Worm (Caenorhabditis elegans) whole organism, L4 larva: Measurements from ENCODE around the gene fkb-4.

Source experiments
- F10B5.3 ChIP-seq: sonication (generic microtip); optimal IDR thresholded peaks from 2 replicates; lab custom pipeline; 2016; ENCODE audit warnings: mild to moderate bottlenecking, missing genetic modification characterization, missing compliant biosample characterization
- F49E8.2 ChIP-seq: sonication (generic microtip); optimal IDR thresholded peaks from 2 replicates; lab custom pipeline; 2016; ENCODE audit warnings: missing compliant biosample characterization, mild to moderate bottlenecking, missing genetic modification characterization, borderline replicate concordance
- T26A8.4 ChIP-seq: fragments of 200-800 bp; sonication (Bioruptor generic); IDR thresholded peaks from 2 replicates; pipeline ENCODE4 v1.3.6; 2022; ENCODE audit warnings: missing genetic modification characterization, missing compliant biosample characterization
- Y105C5A.15 ChIP-seq: fragments of 200-800 bp; sonication (Bioruptor generic); IDR thresholded peaks from 2 replicates; pipeline ENCODE4 v1.3.6; 2022; ENCODE audit warnings: missing genetic modification characterization, missing compliant biosample characterization
- Y5F2A.4 ChIP-seq: fragments of 200-800 bp; sonication (Bioruptor generic); optimal IDR thresholded peaks from 2 replicates; lab custom pipeline; 2018; ENCODE audit warnings: mild to moderate bottlenecking, missing genetic modification characterization, missing compliant biosample characterization
- aha-1 ChIP-seq: fragments of 150-350 bp; peaks from one replicate; lab custom pipeline; 2014; ENCODE audit warnings: missing biosample characterization, missing genetic modification characterization
- ama-1 ChIP-seq: fragments of 150-350 bp; optimal IDR thresholded peaks from 2 replicates; lab custom pipeline; 2014; ENCODE audit warnings: inconsistent platforms, mixed read lengths
- ceh-44 ChIP-seq: fragments of 200-800 bp; sonication (Bioruptor generic); IDR thresholded peaks from 2 replicates; pipeline ENCODE4 v1.3.6; 2022; ENCODE audit warnings: missing genetic modification reagents, missing genetic modification characterization, missing compliant biosample characterization
- ceh-62 ChIP-seq: sonication (generic microtip); optimal IDR thresholded peaks from 2 replicates; lab custom pipeline; 2017; ENCODE audit warnings: missing biosample characterization, missing genetic modification characterization
- ctbp-1 ChIP-seq: fragments of 200-800 bp; sonication (Bioruptor generic); IDR thresholded peaks from 2 replicates; pipeline ENCODE4 v1.3.6; 2022; ENCODE audit warnings: missing genetic modification reagents, missing genetic modification characterization, missing compliant biosample characterization
- daf-19 ChIP-seq: fragments of 200-800 bp; sonication (Bioruptor generic); conservative IDR thresholded peaks from 2 replicates; pipeline ENCODE4 v1.3.6; 2022; ENCODE audit warnings: missing genetic modification characterization, missing compliant biosample characterization
- daf-8 ChIP-seq: fragments of 200-800 bp; sonication (Bioruptor generic); IDR thresholded peaks from 2 replicates; pipeline ENCODE4 v1.3.6; 2022; ENCODE audit warnings: missing genetic modification characterization, missing compliant biosample characterization
- dmd-6 ChIP-seq: fragments of 200-800 bp; sonication (Bioruptor generic); IDR thresholded peaks from 2 replicates; pipeline ENCODE4 v1.3.6; 2022; ENCODE audit warnings: missing genetic modification reagents, missing genetic modification characterization, missing compliant biosample characterization
- duxl-1 ChIP-seq: sonication (generic microtip); optimal IDR thresholded peaks from 2 replicates; lab custom pipeline; 2016; ENCODE audit warnings: mild to moderate bottlenecking, missing genetic modification characterization, moderate library complexity, missing compliant biosample characterization; ENCODE audit not compliant: poor library complexity
- dve-1 ChIP-seq: sonication (generic microtip); optimal IDR thresholded peaks from 2 replicates; lab custom pipeline; 2017; ENCODE audit warnings: antibody characterized with exemption, mild to moderate bottlenecking, missing genetic modification characterization, missing compliant biosample characterization; ENCODE audit not compliant: insufficient read depth
- egl-27 ChIP-seq: sonication (generic microtip); optimal IDR thresholded peaks from 3 replicates; lab custom pipeline; 2017; ENCODE audit warnings: missing biosample characterization, missing genetic modification reagents, missing genetic modification characterization
- hlh-11 ChIP-seq: fragments of 200-800 bp; sonication (Bioruptor generic); optimal IDR thresholded peaks from 2 replicates; lab custom pipeline; 2018; ENCODE audit warnings: mild to moderate bottlenecking, missing genetic modification characterization, missing compliant biosample characterization
- hlh-30 ChIP-seq: sonication (generic microtip); optimal IDR thresholded peaks from 2 replicates; lab custom pipeline; 2017; ENCODE audit warnings: antibody characterized with exemption, mild to moderate bottlenecking, missing genetic modification characterization, missing compliant biosample characterization; ENCODE audit not compliant: insufficient read depth
- hmg-1.1 ChIP-seq: fragments of 200-800 bp; sonication (Bioruptor generic); IDR thresholded peaks from 2 replicates; pipeline ENCODE4 v1.3.6; 2022; ENCODE audit warnings: missing genetic modification reagents, missing genetic modification characterization, missing compliant biosample characterization
- mdl-1 ChIP-seq, 2 experiments: fragments of 150-350 bp in 1 of 2; sonication (generic microtip) in 1 of 2; optimal IDR thresholded peaks; 2 replicates each; lab custom pipeline; 2014 to 2017; ENCODE audit warnings: missing biosample characterization in 2 of 2, missing genetic modification characterization in 2 of 2
- mdt-29 ChIP-seq: fragments of 200-800 bp; sonication (Bioruptor generic); IDR thresholded peaks from 2 replicates; pipeline ENCODE4 v1.3.6; 2022; ENCODE audit warnings: missing genetic modification reagents, missing genetic modification characterization, missing compliant biosample characterization
- mes-2 ChIP-seq: sonication (generic microtip); optimal IDR thresholded peaks from 2 replicates; lab custom pipeline; 2016; ENCODE audit warnings: missing genotype, mild to moderate bottlenecking, missing genetic modification characterization, missing compliant biosample characterization; ENCODE audit not compliant: poor library complexity, severe bottlenecking
- nhr-41 ChIP-seq: fragments of 200-800 bp; sonication (Bioruptor generic); IDR thresholded peaks from 2 replicates; pipeline ENCODE4 v1.3.6; 2022; ENCODE audit warnings: missing genetic modification reagents, missing genetic modification characterization, missing compliant biosample characterization
- nhr-42 ChIP-seq: fragments of 200-800 bp; sonication (Bioruptor generic); IDR thresholded peaks from 2 replicates; pipeline ENCODE4 v1.3.6; 2022; ENCODE audit warnings: missing genetic modification characterization, missing compliant biosample characterization
- nhr-6 ChIP-seq: fragments of 150-350 bp; optimal IDR thresholded peaks from 2 replicates; lab custom pipeline; 2014; ENCODE audit warnings: missing biosample characterization, missing genetic modification characterization
- php-3 ChIP-seq: fragments of 200-800 bp; sonication (Bioruptor generic); IDR thresholded peaks from 2 replicates; pipeline ENCODE4 v1.3.6; 2022; ENCODE audit warnings: missing genetic modification reagents, missing genetic modification characterization, missing compliant biosample characterization
- pqm-1 ChIP-seq: sonication (generic microtip); optimal IDR thresholded peaks from 2 replicates; lab custom pipeline; 2017; ENCODE audit warnings: missing biosample characterization, missing genetic modification characterization
- snpc-1.2 ChIP-seq: fragments of 200-800 bp; sonication (Bioruptor generic); IDR thresholded peaks from 2 replicates; pipeline ENCODE4 v1.3.6; 2022; ENCODE audit warnings: missing genetic modification reagents, missing genetic modification characterization, missing compliant biosample characterization
- unc-130 ChIP-seq: sonication (generic microtip); optimal IDR thresholded peaks from 2 replicates; lab custom pipeline; 2016; ENCODE audit warnings: missing genetic modification reagents, missing genetic modification characterization, missing compliant biosample characterization
- unc-62 ChIP-seq, 3 experiments: fragments of 150-350 bp in 1 of 3; sonication (generic microtip); optimal IDR thresholded peaks in 2 of 3; peaks in 1 of 3; 1 replicate in 1 of 3; 2 replicates in 2 of 3; lab custom pipeline; 2014 to 2017; ENCODE audit warnings: missing biosample characterization in 3 of 3, missing genetic modification characterization in 3 of 3, missing genetic modification reagents in 3 of 3, missing genotype in 1 of 3
- vab-7 ChIP-seq: fragments of 200-800 bp; sonication (Bioruptor generic); IDR thresholded peaks from 2 replicates; pipeline ENCODE4 v1.3.6; 2022; ENCODE audit warnings: missing genetic modification reagents, missing genetic modification characterization, missing compliant biosample characterization
- zfp-3 ChIP-seq: fragments of 200-800 bp; sonication (Bioruptor generic); conservative IDR thresholded peaks from 2 replicates; pipeline ENCODE4 v1.3.6; 2022; ENCODE audit warnings: missing genetic modification reagents, missing genetic modification characterization, missing compliant biosample characterization
- zip-11 ChIP-seq: fragments of 200-800 bp; sonication (Bioruptor generic); IDR thresholded peaks from 2 replicates; pipeline ENCODE4 v1.3.6; 2022; ENCODE audit warnings: missing genetic modification characterization, missing compliant biosample characterization

Gene fkb-4

DNA sequence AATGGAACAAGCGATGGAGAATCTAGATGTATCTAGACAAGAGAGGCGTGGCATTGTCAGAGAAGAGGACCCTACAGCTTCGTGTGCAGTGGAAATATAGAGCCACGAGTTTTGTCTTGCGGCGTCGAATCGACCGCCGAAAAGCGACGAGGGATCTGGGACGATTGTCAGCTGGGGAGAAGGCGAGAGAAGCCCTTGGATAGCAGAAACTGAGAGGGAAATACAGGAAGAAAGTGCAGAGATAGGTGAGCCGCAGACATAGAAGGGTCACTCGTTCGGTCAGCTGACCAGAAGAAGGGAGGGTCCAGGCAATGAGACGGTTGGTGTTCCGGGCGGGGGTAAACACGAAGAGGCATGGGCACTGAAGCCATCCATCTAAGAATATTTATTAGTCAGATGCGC, 27.6 kb upstream of the fkb-4 start (continued):
- TF ChIP-seq hlh-30 (peak; percentile 93), unc-62 (GFP tag; optimal IDR thresholded peaks at IDR 0.05 in 1 of 2; lab: Kevin White, UChicago) (peak in 1 of 2 experiments; percentile 98), unc-62 (tag; optimal IDR thresholded peaks at IDR 0.05; lab: Kevin White, UChicago) (no peak), duxl-1 (tag; lab: Kevin White, UChicago) (no peak), mes-2 (tag; lab: Kevin White, UChicago) (peak; percentile 13), snpc-1.2 (GFP tag; lab: Robert Waterston, UW) (0 out of 2 replicates have a peak, but pooled peaks have one; percentile 15), ceh-44 (GFP tag; lab: Robert Waterston, UW) (no peak), F10B5.3 (tag; lab: Kevin White, UChicago) (no peak), daf-19 (no peak), hmg-1.1 (peak; percentile 70; the same call in 1 of the 2 replicates), ctbp-1 (peak; percentile 82), mdt-29 (GFP tag; lab: Robert Waterston, UW) (no peak), daf-8 (GFP tag; lab: Robert Waterston, UW) (no peak), T26A8.4 (GFP tag; lab: Robert Waterston, UW) (no peak)

DNA sequence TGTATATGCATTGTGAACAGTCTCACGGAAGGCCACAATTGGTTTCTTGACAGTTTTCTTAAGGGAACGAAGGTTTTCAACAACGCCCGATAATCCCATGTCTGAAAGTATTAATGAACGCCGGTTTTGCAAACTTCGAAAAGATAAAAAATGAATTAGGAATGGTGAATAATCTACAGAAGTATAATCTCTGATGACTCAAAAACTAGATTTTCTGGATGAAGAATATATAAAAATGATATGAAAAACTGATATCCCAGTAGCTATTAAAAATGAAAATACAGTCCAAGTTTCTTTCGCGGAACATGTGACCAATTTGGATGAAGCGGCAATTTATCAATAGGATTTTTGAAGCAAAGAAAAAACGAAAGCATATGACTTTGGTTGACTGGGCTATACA, 27.1 kb upstream of the fkb-4 start, which contains the start of gene ZC443.3:
Gene ZC443.3 (minus strand): TSS at position 101 of the 400 bp plus-strand sequence.
- TF ChIP-seq dmd-6 (GFP tag; lab: Robert Waterston, UW) (no peak), mes-2 (tag; lab: Kevin White, UChicago) (no peak), Y5F2A.4 (GFP tag; lab: Kevin White, UChicago) (no peak), nhr-6 (tag; lab: Kevin White, UChicago) (no peak), hlh-11 (tag; lab: Kevin White, UChicago) (no peak), vab-7 (no peak), ceh-62 (tag; lab: Kevin White, UChicago) (no peak), aha-1 (no peak), nhr-42 (no peak), egl-27 (no peak), pqm-1 (tag; lab: Kevin White, UChicago) (no peak), dve-1 (tag; lab: Kevin White, UChicago) (no peak), mdl-1 (tag; optimal IDR thresholded peaks at IDR 0.05; lab: Kevin White, UChicago) (no peak), zip-11 (GFP tag; lab: Robert Waterston, UW) (no peak), Y105C5A.15 (GFP tag; lab: Robert Waterston, UW) (no peak), php-3 (no peak), duxl-1 (tag; lab: Kevin White, UChicago) (no peak), F49E8.2 (tag; lab: Kevin White, UChicago) (no peak)
- TF ChIP-seq, all 104 proteins: peak for 0

DNA sequence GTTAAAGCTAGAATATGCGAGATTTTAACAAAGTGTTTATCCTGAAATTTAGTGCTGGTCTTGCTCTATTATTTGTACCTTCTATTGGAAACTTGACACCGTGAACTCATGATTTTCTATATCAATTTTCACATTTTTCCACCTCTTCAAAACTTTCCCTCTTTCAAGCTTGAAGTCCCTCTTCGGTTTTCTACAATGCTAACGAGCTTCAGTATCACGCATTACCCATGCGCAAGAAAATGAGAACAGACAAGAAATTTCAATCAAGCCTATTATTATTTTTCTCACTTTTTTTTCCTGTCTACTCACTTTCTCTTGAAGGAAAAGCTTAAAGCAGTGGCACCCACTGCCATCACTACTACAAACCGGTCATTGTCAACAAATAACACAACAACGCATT, 24.9 kb upstream of the fkb-4 start:
- TF ChIP-seq nhr-41 (GFP tag; lab: Robert Waterston, UW) (no peak), ama-1 (peak; percentile 13), hmg-1.1 (0 out of 2 replicates have a peak, but pooled peaks have one; percentile 15), F49E8.2 (tag; lab: Kevin White, UChicago) (no peak), T26A8.4 (GFP tag; lab: Robert Waterston, UW) (peak; percentile 40), zfp-3 (GFP tag; lab: Robert Waterston, UW) (peak; percentile 6; the same call in 1 of the 2 replicates)
- TF ChIP-seq, all 104 proteins: peak for 4

DNA sequence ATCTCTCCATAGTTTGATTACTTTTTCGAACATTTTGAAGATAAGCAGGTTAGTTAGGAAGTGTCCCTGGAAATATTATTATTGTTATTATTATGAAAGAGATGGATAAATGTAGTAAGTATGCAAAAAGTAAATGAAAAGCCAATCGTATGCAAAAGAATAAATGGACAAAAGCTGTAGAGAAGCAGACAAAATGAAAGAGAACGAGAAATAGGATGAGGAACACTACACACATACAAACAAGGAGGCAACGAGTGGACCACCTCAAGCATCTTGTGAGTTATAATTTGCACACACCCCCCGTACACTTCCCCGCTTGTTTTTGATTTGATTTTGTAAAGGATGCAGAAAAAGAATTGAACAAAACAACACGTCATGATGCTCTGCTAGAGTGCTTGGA, 24.2 kb upstream of the fkb-4 start, which contains the start of gene ZC443.2:
Gene ZC443.2 (minus strand): TSS at position 67 of the 400 bp plus-strand sequence.
- peak in 1 of 2 experiments; percentile 1 for TF ChIP-seq unc-62 (GFP tag; optimal IDR thresholded peaks at IDR 0.05 in 1 of 2; lab: Kevin White, UChicago)
- TF ChIP-seq unc-62 (tag; optimal IDR thresholded peaks at IDR 0.05; lab: Kevin White, UChicago) = no peak
- no peak for TF ChIP-seq unc-130 (GFP tag; lab: Kevin White, UChicago)
